Worm (Caenorhabditis elegans) whole organism, L1 larva: ENCODE measurements around the gene T20D4.11.

Experiments used
- ces-1 ChIP-seq: fragments of 150-350 bp; optimal IDR thresholded peaks from 2 replicates; lab custom pipeline; 2014; ENCODE audit warnings: missing biosample characterization, missing genetic modification reagents, missing genetic modification characterization
- ets-5 ChIP-seq: fragments of 200-800 bp; sonication (Bioruptor generic); IDR thresholded peaks from 2 replicates; pipeline ENCODE4 v1.3.6; 2022; ENCODE audit warnings: missing genetic modification characterization, missing compliant biosample characterization
- nhr-12 ChIP-seq: sonication (generic microtip); optimal IDR thresholded peaks from 2 replicates; lab custom pipeline; 2017; ENCODE audit warnings: missing biosample characterization, missing genetic modification characterization
- nhr-85 ChIP-seq: sonication (generic microtip); peaks from one replicate; lab custom pipeline; 2016; ENCODE audit warnings: missing genetic modification characterization, inconsistent platforms, missing compliant biosample characterization

ce11 chrV:3442609-3443008 lies 44.1 kb downstream of the T20D4.11 start:
- TF ChIP-seq nhr-85 (tag; lab: Kevin White, UChicago), result no peak
- no peak for TF ChIP-seq nhr-12
- TF ChIP-seq ces-1 (GFP tag; lab: Kevin White, UChicago), result no peak
- no peak for TF ChIP-seq ets-5
